Fruit fly (Drosophila melanogaster): ENCODE data around the gene Wdr62.

dm6 chr2L:1901269-1901668 lies 16.8 kb downstream of the Wdr62 start:
- TF ChIP-seq CG8159 (tag; optimal IDR thresholded peaks at IDR 0.05) (no peak), rn (GFP tag; IDR thresholded peaks at IDR 0.05) (no peak), CG15710 (tag; optimal IDR thresholded peaks at IDR 0.05) (no peak), CG4496 (GFP tag; IDR thresholded peaks at IDR 0.05) (no peak)

All from whole organism, pupa.